Worm (Caenorhabditis elegans): Measurements from ENCODE around the gene nhr-41.
"Not testable (repeated sequence)": the region's sequence is repeated elsewhere in the genome, so short reads cannot be mapped to it uniquely, and the experiment has no call there.

nhr-41 gene

DNA sequence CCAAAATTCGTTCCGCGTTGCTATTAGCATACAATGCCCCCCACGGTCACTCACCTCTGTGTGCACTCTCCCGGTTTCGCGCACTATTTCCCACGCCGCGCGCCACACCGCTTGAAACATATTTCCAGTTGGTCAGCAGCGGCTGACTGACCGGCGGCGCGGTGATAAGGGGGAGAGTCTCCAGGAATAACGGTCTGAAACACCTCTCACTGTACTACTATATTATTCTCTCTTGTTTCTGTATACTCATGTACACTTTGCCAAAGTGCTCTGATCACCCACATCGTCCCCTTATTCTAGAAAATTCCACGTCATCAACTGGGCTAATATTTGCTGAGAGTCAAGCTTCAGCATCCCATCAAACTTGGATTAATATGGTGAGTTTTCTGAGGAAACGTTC lies at the start of gene nhr-41:
nhr-41 (plus strand) TSS at position 301 of the 400 bp plus-strand sequence.
- TF ChIP-seq Y55F3AM.14 (GFP tag; optimal IDR thresholded peaks at IDR 0.05) (no peak), lin-11 (tag; optimal IDR thresholded peaks at IDR 0.05) (no peak), aly-2 (tag; optimal IDR thresholded peaks at IDR 0.05) (no peak), ceh-16 (tag; optimal IDR thresholded peaks at IDR 0.05) (no peak), sma-3 (GFP tag; optimal IDR thresholded peaks at IDR 0.05) (no peak)

DNA sequence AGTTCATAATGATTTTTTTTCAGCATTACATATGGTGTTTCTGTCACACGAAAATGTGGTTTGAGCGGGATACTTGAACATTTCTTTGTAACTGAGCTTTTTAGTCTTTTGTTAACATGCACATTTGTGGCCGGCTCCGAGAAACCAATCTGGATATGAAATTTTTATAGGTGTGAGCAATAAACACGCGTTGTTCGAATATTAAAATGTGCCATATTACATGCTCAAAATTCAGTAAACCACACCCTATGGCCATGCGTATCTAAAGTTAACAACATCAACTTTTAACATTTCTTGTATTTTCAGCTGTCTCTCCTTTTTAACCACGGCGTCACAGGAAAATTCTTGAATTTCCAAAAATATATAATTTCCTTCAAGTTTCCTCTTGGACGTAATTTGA lies 45.2 kb upstream of the nhr-41 start, which contains the start of gene F58F6.6:
F58F6.6 (plus strand) TSS at position 301 of the 400 bp plus-strand sequence.
- TF ChIP-seq nhr-6, sem-4, F13H6.1 (tag; optimal IDR thresholded peaks at IDR 0.05): not testable (repeated sequence)

ce11 chrIV:1343379-1343778 lies 42.6 kb upstream of the nhr-41 start, which contains the start of gene F58F6.5:
Gene F58F6.5, plus strand, starts transcription at chrIV:1343679.
- not testable (repeated sequence) for TF ChIP-seq nhr-11, nhr-77, sem-4 (tag; optimal IDR thresholded peaks at IDR 0.05)

ce11 chrIV:1346981-1347380 lies 39.0 kb upstream of the nhr-41 start, which contains the start of gene rfc-2:
Gene rfc-2, plus strand, starts transcription at chrIV:1347314.
- TF ChIP-seq alr-1 (tag; optimal IDR thresholded peaks at IDR 0.05) (no peak), lin-13 (GFP tag; optimal IDR thresholded peaks at IDR 0.05) (peak; percentile 41), C34F6.9 (tag; optimal IDR thresholded peaks at IDR 0.05) (peak; percentile 55), snpc-4 (tag; optimal IDR thresholded peaks at IDR 0.05) (no peak), mab-5 (tag; optimal IDR thresholded peaks at IDR 0.05) (no peak), sma-9 (GFP tag; optimal IDR thresholded peaks at IDR 0.05) (no peak), sma-9 (tag; optimal IDR thresholded peaks at IDR 0.05) (no peak), gmeb-1 (tag; optimal IDR thresholded peaks at IDR 0.05) (peak; percentile 34), lsy-2 (tag; optimal IDR thresholded peaks at IDR 0.05) (peak in 1 of 2 experiments; percentile 49), unc-55 (GFP tag; optimal IDR thresholded peaks at IDR 0.05) (peak; percentile 60)

DNA sequence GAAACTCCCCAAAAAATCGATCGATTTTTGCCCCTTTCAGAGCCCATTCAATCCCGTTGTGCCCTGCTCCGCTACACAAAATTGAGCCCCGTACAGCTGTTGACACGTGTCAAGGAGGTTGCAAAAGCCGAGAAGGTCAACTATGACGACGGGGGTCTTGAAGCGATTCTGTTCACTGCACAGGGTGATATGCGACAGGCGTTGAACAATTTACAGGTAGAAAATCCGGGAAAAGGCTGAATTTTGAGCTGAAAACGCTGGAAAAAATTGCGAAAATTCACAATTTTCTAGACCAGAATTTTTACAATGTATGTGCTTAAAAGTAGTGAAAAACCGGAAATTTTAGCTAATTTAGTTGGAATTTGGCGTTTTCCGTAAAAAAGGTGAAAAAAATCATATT lies 36.7 kb upstream of the nhr-41 start:
- TF ChIP-seq nhr-129 (tag; optimal IDR thresholded peaks at IDR 0.05) (no peak), mab-5 (tag; optimal IDR thresholded peaks at IDR 0.05) (no peak), mdl-1 (tag; optimal IDR thresholded peaks at IDR 0.05) (no peak), ztf-11 (tag; optimal IDR thresholded peaks at IDR 0.05) (no peak)

DNA sequence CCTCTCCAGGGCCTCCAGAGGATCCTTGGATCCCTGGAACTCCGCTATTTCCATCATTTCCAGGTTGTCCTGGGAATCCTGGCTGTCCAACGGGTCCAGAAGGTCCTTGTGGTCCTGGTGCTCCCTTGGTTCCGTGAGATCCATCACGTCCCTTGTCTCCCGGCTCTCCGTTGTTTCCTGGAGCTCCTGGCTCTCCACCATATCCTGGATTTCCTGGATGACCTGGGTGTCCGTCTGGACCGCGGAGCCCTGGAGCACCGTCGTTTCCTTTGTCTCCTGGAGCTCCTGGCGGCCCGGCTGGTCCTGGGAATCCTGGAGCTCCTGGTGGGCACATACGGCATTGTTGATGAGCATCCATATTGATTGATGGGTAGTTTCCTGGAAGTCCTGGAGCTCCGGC lies 32.2 kb upstream of the nhr-41 start:
- no peak for TF ChIP-seq nhr-23 (tag; optimal IDR thresholded peaks at IDR 0.05)

DNA sequence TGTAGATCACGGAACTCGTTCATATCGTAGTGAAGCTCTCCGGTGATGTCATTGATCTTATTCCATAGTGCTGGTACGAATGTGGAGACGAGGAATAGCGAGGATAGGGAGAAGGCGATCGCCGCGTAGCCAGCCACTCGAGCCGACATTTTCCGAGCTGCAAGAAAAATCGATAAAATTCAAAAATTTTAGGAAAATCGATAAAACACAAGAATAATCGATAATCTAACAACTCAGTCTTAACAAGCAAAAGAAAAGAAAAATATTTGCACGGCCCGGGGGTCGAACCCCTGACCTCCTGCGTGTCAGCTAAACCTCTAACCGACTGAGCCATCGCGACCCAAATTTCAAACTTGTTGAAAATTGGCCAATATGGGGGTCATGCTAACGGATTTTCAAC lies 30.9 kb upstream of the nhr-41 start, which contains the start of gene col-104:
col-104 (minus strand) TSS at position 159 of the 400 bp plus-strand sequence.
- no peak for TF ChIP-seq mab-5 (tag; optimal IDR thresholded peaks at IDR 0.05)
- no peak for TF ChIP-seq Y55F3AM.14 (GFP tag; optimal IDR thresholded peaks at IDR 0.05)
- TF ChIP-seq elt-1 (tag; optimal IDR thresholded peaks at IDR 0.05), result no peak
- no peak for TF ChIP-seq mdl-1 (tag; optimal IDR thresholded peaks at IDR 0.05)
- TF ChIP-seq crh-2 (tag; optimal IDR thresholded peaks at IDR 0.05), result no peak
- TF ChIP-seq nhr-25 (tag; optimal IDR thresholded peaks at IDR 0.05), result no peak
- no peak for TF ChIP-seq ztf-11 (tag; optimal IDR thresholded peaks at IDR 0.05)
- no peak for TF ChIP-seq nhr-10 (tag; optimal IDR thresholded peaks at IDR 0.05)
- no peak for TF ChIP-seq lsy-2 (tag; optimal IDR thresholded peaks at IDR 0.05)
- TF ChIP-seq nhr-23 (tag; optimal IDR thresholded peaks at IDR 0.05), result no peak
- TF ChIP-seq R02D3.7 (tag; optimal IDR thresholded peaks at IDR 0.05), result no peak

ce11 chrIV:1358109-1358508 lies 27.9 kb upstream of the nhr-41 start:
- TF ChIP-seq skn-1 (tag; optimal IDR thresholded peaks at IDR 0.05) (no peak), nhr-129 (tag; optimal IDR thresholded peaks at IDR 0.05) (no peak), unc-39 (tag; optimal IDR thresholded peaks at IDR 0.05) (no peak), sma-9 (GFP tag; optimal IDR thresholded peaks at IDR 0.05) (no peak), sma-9 (tag; optimal IDR thresholded peaks at IDR 0.05) (no peak), nhr-21 (tag; optimal IDR thresholded peaks at IDR 0.05) (no peak), elt-1 (tag; optimal IDR thresholded peaks at IDR 0.05) (no peak), alr-1 (tag; optimal IDR thresholded peaks at IDR 0.05) (no peak), mbf-1 (tag; optimal IDR thresholded peaks at IDR 0.05) (no peak), sma-3 (GFP tag; optimal IDR thresholded peaks at IDR 0.05) (no peak), nhr-23 (tag; optimal IDR thresholded peaks at IDR 0.05) (no peak), lin-13 (GFP tag; optimal IDR thresholded peaks at IDR 0.05) (no peak)

Measured in whole organism, L2 larva.